Fruit fly (Drosophila melanogaster) whole organism, pupa: ENCODE results near the gene Fign.

Experiments
- CG10348 ChIP-seq: fragments of 200-800 bp; sonication (Bioruptor generic); IDR thresholded peaks from 2 replicates; pipeline ENCODE4 v1.3.6; 2022; ENCODE audit warnings: missing biosample characterization, missing genetic modification characterization
- CG12605 ChIP-seq: fragments of 200-800 bp; sonication (Bioruptor generic); IDR thresholded peaks from 2 replicates; pipeline ENCODE4 v1.3.6; 2022; ENCODE audit warnings: missing biosample characterization, missing genetic modification characterization
- CG13204 ChIP-seq: fragments of 200-800 bp; sonication (Bioruptor generic); optimal IDR thresholded peaks from 2 replicates; lab custom pipeline; 2018; ENCODE audit warnings: missing biosample characterization, mild to moderate bottlenecking, missing genetic modification characterization, moderate library complexity
- CG14655 ChIP-seq: fragments of 200-800 bp; sonication (Bioruptor generic); optimal IDR thresholded peaks from 3 replicates; lab custom pipeline; 2017; ENCODE audit warnings: mild to moderate bottlenecking, missing biosample characterization, missing genetic modification reagents, missing genetic modification characterization
- CG15710 ChIP-seq: fragments of 200-800 bp; sonication (Bioruptor generic); optimal IDR thresholded peaks from 2 replicates; lab custom pipeline; 2018; ENCODE audit warnings: missing biosample characterization, mild to moderate bottlenecking, missing genetic modification characterization, moderate library complexity
- CG17806 ChIP-seq: fragments of 200-800 bp; sonication (Bioruptor generic); optimal IDR thresholded peaks from 2 replicates; lab custom pipeline; 2018; ENCODE audit warnings: missing biosample characterization, mild to moderate bottlenecking, missing genetic modification characterization, moderate library complexity
- CG32121 ChIP-seq: fragments of 200-800 bp; sonication (Bioruptor generic); IDR thresholded peaks from 2 replicates; pipeline ENCODE4 v1.3.6; 2022; ENCODE audit warnings: missing biosample characterization, missing genetic modification characterization
- CG34367 ChIP-seq: fragments of 200-800 bp; sonication (Bioruptor generic); optimal IDR thresholded peaks from 2 replicates; lab custom pipeline; 2018; ENCODE audit warnings: missing biosample characterization, mild to moderate bottlenecking, missing genetic modification characterization
- CG4496 ChIP-seq: fragments of 200-800 bp; sonication (Bioruptor generic); IDR thresholded peaks from 3 replicates; pipeline ENCODE4 v1.3.6; 2022; ENCODE audit warnings: missing biosample characterization, missing genetic modification characterization
- CG8159 ChIP-seq: fragments of 200-800 bp; sonication (Bioruptor generic); optimal IDR thresholded peaks from 3 replicates; lab custom pipeline; 2018; ENCODE audit warnings: missing biosample characterization, mild to moderate bottlenecking, missing genetic modification characterization, moderate library complexity
- CG8301 ChIP-seq: fragments of 200-800 bp; sonication (Bioruptor generic); optimal IDR thresholded peaks from 2 replicates; lab custom pipeline; 2018; ENCODE audit warnings: missing biosample characterization, mild to moderate bottlenecking, missing genetic modification characterization
- CG9948 ChIP-seq: fragments of 200-800 bp; sonication (Bioruptor generic); optimal IDR thresholded peaks from 2 replicates; lab custom pipeline; 2018; ENCODE audit warnings: missing biosample characterization, mild to moderate bottlenecking, missing genetic modification characterization, moderate library complexity
- D1 ChIP-seq: fragments of 200-800 bp; sonication (Bioruptor generic); optimal IDR thresholded peaks from 2 replicates; lab custom pipeline; 2018; ENCODE audit warnings: missing biosample characterization, mild to moderate bottlenecking, missing genetic modification characterization, moderate library complexity
- EcR ChIP-seq: fragments of 200-800 bp; sonication (Bioruptor generic); optimal IDR thresholded peaks from 3 replicates; lab custom pipeline; 2019; ENCODE audit warnings: missing biosample characterization, missing genetic modification characterization, mild to moderate bottlenecking, moderate library complexity, missing genetic modification reagents
- Ets98B ChIP-seq: fragments of 200-800 bp; sonication (Bioruptor generic); IDR thresholded peaks from 2 replicates; pipeline ENCODE4 v1.3.6; 2022; ENCODE audit warnings: missing biosample characterization, missing genetic modification characterization
- Pif1A ChIP-seq: fragments of 200-800 bp; sonication (Bioruptor generic); optimal IDR thresholded peaks from 3 replicates; lab custom pipeline; 2016; ENCODE audit warnings: missing biosample characterization, missing genetic modification characterization
- Pif1B ChIP-seq: fragments of 200-800 bp; sonication (Bioruptor generic); optimal IDR thresholded peaks from 3 replicates; lab custom pipeline; 2016; ENCODE audit warnings: missing biosample characterization, missing genetic modification characterization
- Snoo ChIP-seq: fragments of 200-800 bp; sonication (Bioruptor generic); optimal IDR thresholded peaks from 3 replicates; lab custom pipeline; 2017; ENCODE audit warnings: missing biosample characterization, mild to moderate bottlenecking, missing genetic modification characterization, inconsistent platforms
- fd96Ca ChIP-seq: fragments of 200-800 bp; sonication (Bioruptor generic); IDR thresholded peaks from 3 replicates; pipeline ENCODE4 v1.3.6; 2022; ENCODE audit warnings: missing biosample characterization, missing genetic modification characterization
- gl ChIP-seq: fragments of 200-800 bp; sonication (Bioruptor generic); optimal IDR thresholded peaks from 2 replicates; lab custom pipeline; 2018; ENCODE audit warnings: missing biosample characterization, mild to moderate bottlenecking, missing genetic modification characterization
- rn ChIP-seq: fragments of 200-800 bp; sonication (Bioruptor generic); IDR thresholded peaks from 2 replicates; pipeline ENCODE4 v1.3.6; 2022; ENCODE audit warnings: missing biosample characterization, missing genetic modification characterization

Fign gene

dm6 chr2L:3351575-3352219, 32.0 kb upstream of the Fign start:
- TF ChIP-seq EcR (peak; percentile 59), rn (GFP tag; lab: Robert Waterston, UW) (no peak), CG32121 (no peak), CG8301 (tag; lab: Kevin White, UChicago) (peak; percentile 4), CG8159 (tag; lab: Kevin White, UChicago) (peak; percentile 70), CG13204 (GFP tag; lab: Kevin White, UChicago) (peak; percentile 2), CG34367 (tag; lab: Kevin White, UChicago) (peak; percentile 47), fd96Ca (GFP tag; lab: Robert Waterston, UW) (0 out of 3 replicates have a peak, but pooled peaks have one; percentile 21), CG9948 (tag; lab: Kevin White, UChicago) (peak; percentile 47), Pif1B (peak; percentile 6), Snoo (no peak), D1 (tag; lab: Kevin White, UChicago) (no peak), CG17806 (tag; lab: Kevin White, UChicago) (peak; percentile 25), CG14655 (GFP tag; lab: Kevin White, UChicago) (peak; percentile 26), CG15710 (tag; lab: Kevin White, UChicago) (peak; percentile 72), CG4496 (GFP tag; lab: Robert Waterston, UW) (0 out of 3 replicates have a peak, but pooled peaks have one; percentile 8), Pif1A (GFP tag; lab: Kevin White, UChicago) (no peak), CG12605 (GFP tag; lab: Robert Waterston, UW) (no peak), gl (tag; lab: Kevin White, UChicago) (no peak), Ets98B (GFP tag; lab: Robert Waterston, UW) (no peak), CG10348 (GFP tag; lab: Robert Waterston, UW) (no peak)
- TF ChIP-seq, all 21 proteins: peak for 12

DNA sequence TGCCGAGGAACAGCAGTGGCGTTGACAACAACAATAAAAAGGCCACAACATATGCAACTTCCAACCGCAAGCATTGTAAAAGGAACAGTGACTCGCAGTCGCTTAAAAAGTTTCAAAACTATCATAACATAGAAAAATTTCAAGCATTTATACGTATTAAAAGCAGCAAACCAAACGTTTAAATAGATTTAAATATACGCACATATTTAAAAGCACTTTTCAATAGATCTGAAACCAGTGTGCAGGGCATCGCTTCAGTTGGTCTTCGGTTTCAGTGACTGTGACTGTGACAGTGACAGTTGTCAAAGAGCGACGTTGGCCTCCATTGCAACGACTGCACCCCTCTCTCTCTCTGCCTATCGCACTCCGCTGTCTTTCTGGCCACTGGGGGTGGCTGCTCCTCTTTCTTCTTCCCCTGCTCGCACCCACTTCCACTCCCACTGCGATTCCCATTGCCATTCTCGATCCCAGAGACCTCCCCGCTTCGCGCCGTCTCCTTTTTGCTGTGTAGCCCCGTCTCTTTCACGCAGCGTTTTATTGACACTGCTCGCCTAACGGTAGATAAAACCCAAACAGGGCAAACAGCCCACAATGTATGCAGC, 28.6 kb upstream of the Fign start:
- TF ChIP-seq D1 (tag; lab: Kevin White, UChicago) (peak; percentile 79), fd96Ca (GFP tag; lab: Robert Waterston, UW) (peak; percentile 97), CG10348 (GFP tag; lab: Robert Waterston, UW) (peak; percentile 44; the same call in 1 of the 2 replicates), rn (GFP tag; lab: Robert Waterston, UW) (peak; percentile 95), CG8159 (tag; lab: Kevin White, UChicago) (peak; percentile 93), CG34367 (tag; lab: Kevin White, UChicago) (peak; percentile 89), Pif1A (GFP tag; lab: Kevin White, UChicago) (peak; percentile 95), Ets98B (GFP tag; lab: Robert Waterston, UW) (peak; percentile 97), CG14655 (GFP tag; lab: Kevin White, UChicago) (peak; percentile 90), CG9948 (tag; lab: Kevin White, UChicago) (peak; percentile 92), EcR (peak; percentile 73), CG4496 (GFP tag; lab: Robert Waterston, UW) (peak; percentile 99), CG12605 (GFP tag; lab: Robert Waterston, UW) (peak; percentile 95), CG32121 (peak; percentile 97), CG8301 (tag; lab: Kevin White, UChicago) (peak; percentile 88), Pif1B (peak; percentile 94), Snoo (peak; percentile 87), CG15710 (tag; lab: Kevin White, UChicago) (peak; percentile 96), CG13204 (GFP tag; lab: Kevin White, UChicago) (peak; percentile 64), CG17806 (tag; lab: Kevin White, UChicago) (peak; percentile 93), gl (tag; lab: Kevin White, UChicago) (peak; percentile 83)

DNA sequence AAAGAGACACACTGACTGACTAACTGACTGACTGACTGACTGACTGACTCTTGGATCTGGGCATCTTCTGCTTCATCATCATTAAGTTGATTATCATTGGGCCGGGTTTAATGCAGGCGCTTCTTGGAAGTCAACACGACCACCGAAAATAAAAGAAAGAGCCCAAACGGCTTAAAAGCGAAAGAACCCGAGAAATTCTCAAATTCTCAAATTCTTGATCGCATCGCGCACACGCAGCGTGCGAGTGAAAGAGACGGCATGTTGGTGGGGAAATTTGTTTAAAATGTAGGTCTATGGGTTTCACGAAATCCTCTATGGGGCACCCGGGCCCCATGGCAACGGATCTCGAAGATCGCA, 26.8 kb upstream of the Fign start:
- TF ChIP-seq CG8301 (tag; lab: Kevin White, UChicago) (no peak), CG8159 (tag; lab: Kevin White, UChicago) (no peak), CG32121 (no peak), CG10348 (GFP tag; lab: Robert Waterston, UW) (no peak), rn (GFP tag; lab: Robert Waterston, UW) (no peak), gl (tag; lab: Kevin White, UChicago) (no peak), CG4496 (GFP tag; lab: Robert Waterston, UW) (no peak), fd96Ca (GFP tag; lab: Robert Waterston, UW) (no peak)

DNA sequence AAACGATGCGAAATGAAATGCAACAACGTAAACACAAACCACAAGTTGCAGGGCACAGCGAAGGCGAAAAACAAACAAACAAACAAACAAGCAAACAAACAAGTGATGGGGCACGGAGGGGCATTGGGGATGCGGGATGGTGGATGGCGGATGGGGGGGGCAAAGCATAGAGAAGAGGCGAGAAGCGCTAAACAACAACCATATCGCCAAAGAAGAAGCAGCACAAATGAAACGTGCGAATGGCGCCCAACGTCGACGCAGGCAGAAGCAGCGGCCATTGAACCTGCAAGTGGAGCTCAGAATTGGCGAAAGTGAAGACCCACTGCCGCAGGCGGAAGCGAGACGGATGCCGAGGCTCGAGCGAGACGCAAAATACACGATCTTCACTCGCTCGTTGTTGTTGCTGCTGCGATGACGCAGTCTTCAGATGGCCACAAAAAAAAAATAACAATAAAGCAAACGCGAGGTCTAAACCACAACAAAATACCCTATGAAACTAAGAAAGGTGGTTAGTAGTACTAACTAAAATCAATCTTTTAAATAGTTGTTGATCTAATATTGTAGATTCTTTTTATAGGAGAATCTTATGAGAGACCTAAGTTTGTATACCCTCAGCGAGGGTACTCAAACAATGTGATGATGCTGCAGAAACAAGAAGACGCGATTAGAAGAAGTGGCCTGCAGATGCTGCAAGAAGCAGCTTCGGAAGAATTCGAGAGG, 26.3 kb upstream of the Fign start:
- no peak for TF ChIP-seq D1 (tag; lab: Kevin White, UChicago)
- peak; percentile 31 for TF ChIP-seq gl (tag; lab: Kevin White, UChicago)
- TF ChIP-seq rn (GFP tag; lab: Robert Waterston, UW): peak; percentile 76
- peak; percentile 83 for TF ChIP-seq fd96Ca (GFP tag; lab: Robert Waterston, UW)
- peak; percentile 83 for TF ChIP-seq Ets98B (GFP tag; lab: Robert Waterston, UW)
- TF ChIP-seq CG13204 (GFP tag; lab: Kevin White, UChicago): peak; percentile 63
- peak; percentile 83 for TF ChIP-seq Pif1B
- no peak for TF ChIP-seq CG10348 (GFP tag; lab: Robert Waterston, UW)
- peak; percentile 85 for TF ChIP-seq CG9948 (tag; lab: Kevin White, UChicago)
- TF ChIP-seq Pif1A (GFP tag; lab: Kevin White, UChicago): peak; percentile 89
- TF ChIP-seq CG12605 (GFP tag; lab: Robert Waterston, UW): peak; percentile 61
- peak; percentile 48 for TF ChIP-seq CG15710 (tag; lab: Kevin White, UChicago)
- peak; percentile 78 for TF ChIP-seq CG32121
- TF ChIP-seq Snoo: peak; percentile 78
- peak; percentile 99 for TF ChIP-seq EcR
- TF ChIP-seq CG34367 (tag; lab: Kevin White, UChicago): peak; percentile 72
- peak; percentile 87 for TF ChIP-seq CG4496 (GFP tag; lab: Robert Waterston, UW)
- peak; percentile 83 for TF ChIP-seq CG17806 (tag; lab: Kevin White, UChicago)
- peak; percentile 89 for TF ChIP-seq CG14655 (GFP tag; lab: Kevin White, UChicago)
- peak; percentile 74 for TF ChIP-seq CG8159 (tag; lab: Kevin White, UChicago)
- peak; percentile 86 for TF ChIP-seq CG8301 (tag; lab: Kevin White, UChicago)
